Worm (Caenorhabditis elegans): ENCODE measurements around the gene F44A6.4.

DNA sequence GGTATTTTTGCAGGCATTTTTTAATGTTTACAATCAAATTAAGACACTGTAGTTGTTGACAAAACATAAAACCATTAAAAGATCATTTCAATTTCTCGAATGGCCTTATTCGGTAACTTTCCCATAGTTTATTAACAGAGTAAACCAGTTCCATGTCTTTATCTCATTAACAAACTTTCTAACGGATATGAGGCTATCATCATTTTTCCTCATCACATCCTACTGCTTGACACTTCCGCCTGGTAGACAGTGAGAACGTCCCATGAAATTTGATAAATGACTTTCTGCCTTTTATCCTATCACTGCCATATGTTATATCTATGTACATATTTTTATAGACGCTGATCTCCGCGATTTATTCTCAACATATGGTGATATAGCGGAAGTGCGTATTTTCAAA is 44.7 kb downstream of the F44A6.4 start:
- no peak for TF ChIP-seq ceh-79 (tag; optimal IDR thresholded peaks at IDR 0.05)
- no peak for TF ChIP-seq rec-8 (tag; optimal IDR thresholded peaks at IDR 0.05)
- no peak for TF ChIP-seq hmg-1.2 (GFP tag; IDR thresholded peaks at IDR 0.05)
- TF ChIP-seq lir-1 (GFP tag; conservative IDR thresholded peaks at IDR 0.05) = no peak
- no peak for TF ChIP-seq nhr-179 (tag; optimal IDR thresholded peaks at IDR 0.05)
- TF ChIP-seq cebp-1 (GFP tag; IDR thresholded peaks at IDR 0.05) = no peak
- TF ChIP-seq cebp-1 (tag; optimal IDR thresholded peaks at IDR 0.05) = no peak
- no peak for TF ChIP-seq nfya-1 (tag; optimal IDR thresholded peaks at IDR 0.05; ENCODE audit: borderline replicate concordance, insufficient read depth)
- TF ChIP-seq snpc-4 (GFP tag; optimal IDR thresholded peaks at IDR 0.05) = no peak
- TF ChIP-seq snpc-4 (tag; optimal IDR thresholded peaks at IDR 0.05) = no peak
- no peak for TF ChIP-seq fkh-3 (tag; optimal IDR thresholded peaks at IDR 0.05)
- no peak for TF ChIP-seq Y79H2A.3 (GFP tag; conservative IDR thresholded peaks at IDR 0.05)
- no peak for TF ChIP-seq lin-26 (GFP tag; IDR thresholded peaks at IDR 0.05)
- no peak for TF ChIP-seq hmg-20 (GFP tag; IDR thresholded peaks at IDR 0.05)
- no peak for TF ChIP-seq nfyb-1 (GFP tag; IDR thresholded peaks at IDR 0.05)
- TF ChIP-seq pha-4 (tag; optimal IDR thresholded peaks at IDR 0.05) = no peak
